Comparison of ENCODE assay signal across 2 worm cellular contexts in the genomic region with DNA sequence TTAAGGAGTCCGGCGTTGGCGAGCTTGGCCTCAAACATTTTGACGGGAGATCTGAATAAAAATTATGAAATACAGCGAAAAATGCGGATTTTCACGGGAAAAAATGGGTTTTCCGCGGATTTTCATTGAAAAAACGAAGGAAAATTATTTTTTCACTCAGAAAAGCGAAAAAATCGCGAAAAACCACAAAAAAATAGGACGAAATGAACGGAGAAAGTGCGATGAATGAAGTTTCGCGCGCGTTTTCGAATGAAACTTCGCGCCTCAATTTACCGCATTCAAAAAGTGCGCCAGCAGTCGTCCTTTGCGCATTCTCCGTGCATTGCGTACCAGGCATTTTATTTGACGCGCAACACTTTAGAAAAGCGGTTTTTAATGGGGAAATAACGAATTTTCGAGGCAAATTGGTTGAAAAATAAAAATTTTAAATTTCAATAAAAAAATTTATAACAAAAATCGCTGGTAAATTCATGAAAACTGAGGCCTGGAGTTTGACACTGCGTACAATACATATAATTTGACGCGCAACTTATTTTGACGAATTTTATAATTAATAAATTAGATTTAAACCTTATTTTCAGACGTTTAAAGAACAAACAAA.
TF ChIP-seq lines count a peak whose summit lies in the region.

Gene pcn-1 (minus strand): TSS at position 51 of the 601 bp plus-strand sequence.

TF ChIP-seq in whole organism, L1 larva, 84 proteins besides CTCF, POLR2A, EP300 and RAD21 (continued from another document):
- TF ChIP-seq dpl-1 (GFP tag; optimal IDR thresholded peaks at IDR 0.05; lab: Kevin White, UChicago): peak; percentile 99
- no peak for TF ChIP-seq nhr-28 (tag; optimal IDR thresholded peaks at IDR 0.05; lab: Kevin White, UChicago)
- TF ChIP-seq ceh-82 (tag; optimal IDR thresholded peaks at IDR 0.05; lab: Kevin White, UChicago): peak; percentile 93 to 95 (median 93)
- TF ChIP-seq unc-30 (tag; optimal IDR thresholded peaks at IDR 0.05; lab: Kevin White, UChicago): no peak
- TF ChIP-seq nhr-85 (tag; lab: Kevin White, UChicago): peak; percentile 99
- TF ChIP-seq grh-1 (GFP tag; IDR thresholded peaks at IDR 0.05; lab: Robert Waterston, UW): peak; percentile 96
- TF ChIP-seq isw-1 (GFP tag; IDR thresholded peaks at IDR 0.05; lab: Robert Waterston, UW): peak; percentile 98
- TF ChIP-seq C16A3.4 (tag; optimal IDR thresholded peaks at IDR 0.05; lab: Kevin White, UChicago): peak; percentile 91
- no peak for TF ChIP-seq ces-1 (GFP tag; optimal IDR thresholded peaks at IDR 0.05; lab: Kevin White, UChicago)
- TF ChIP-seq snpc-4 (tag; optimal IDR thresholded peaks at IDR 0.05; lab: Kevin White, UChicago): peak; percentile 92
- no peak for TF ChIP-seq hlh-17 (GFP tag; optimal IDR thresholded peaks at IDR 0.05; lab: Kevin White, UChicago; ENCODE audit: borderline replicate concordance)
- peak; percentile 99 for TF ChIP-seq tbx-2 (tag; optimal IDR thresholded peaks at IDR 0.05; lab: Kevin White, UChicago)
- peak; percentile 98 for TF ChIP-seq lin-35 (GFP tag; optimal IDR thresholded peaks at IDR 0.05; lab: Kevin White, UChicago)
- TF ChIP-seq lin-13 (GFP tag; optimal IDR thresholded peaks at IDR 0.05; lab: Kevin White, UChicago): peak; percentile 92
- peak; percentile 94 for TF ChIP-seq zip-4 (GFP tag; optimal IDR thresholded peaks at IDR 0.05; lab: Kevin White, UChicago)
- TF ChIP-seq ama-1 (optimal IDR thresholded peaks at IDR 0.05; lab: Kevin White, UChicago): no peak
- TF ChIP-seq mep-1 (tag; optimal IDR thresholded peaks at IDR 0.05; lab: Kevin White, UChicago): peak; percentile 99
- TF ChIP-seq zag-1 (tag; optimal IDR thresholded peaks at IDR 0.05; lab: Kevin White, UChicago): peak; percentile 12
- TF ChIP-seq alr-1 (tag; optimal IDR thresholded peaks at IDR 0.05; lab: Kevin White, UChicago; ENCODE audit: borderline replicate concordance): no peak
- peak; percentile 97 for TF ChIP-seq nhr-20 (tag; optimal IDR thresholded peaks at IDR 0.05; lab: Kevin White, UChicago)
- peak; percentile 91 for TF ChIP-seq fkh-4 (tag; optimal IDR thresholded peaks at IDR 0.05; lab: Kevin White, UChicago; ENCODE audit: borderline replicate concordance)
- TF ChIP-seq nhr-47 (tag; optimal IDR thresholded peaks at IDR 0.05; lab: Kevin White, UChicago): peak; percentile 99
- peak; percentile 75 for TF ChIP-seq ztf-4 (tag; optimal IDR thresholded peaks at IDR 0.05; lab: Kevin White, UChicago)
- peak; percentile 93 for TF ChIP-seq unc-98 (GFP tag; IDR thresholded peaks at IDR 0.05; lab: Robert Waterston, UW)
- peak; percentile 77 for TF ChIP-seq blmp-1 (tag; optimal IDR thresholded peaks at IDR 0.05; lab: Kevin White, UChicago)
- peak; percentile 99 for TF ChIP-seq nhr-71 (tag; optimal IDR thresholded peaks at IDR 0.05; lab: Kevin White, UChicago)
- TF ChIP-seq ceh-8 (GFP tag; optimal IDR thresholded peaks at IDR 0.05; lab: Kevin White, UChicago): peak; percentile 95
- peak; percentile 96 for TF ChIP-seq mab-9 (GFP tag; IDR thresholded peaks at IDR 0.05; lab: Robert Waterston, UW)
TF ChIP-seq in whole organism, L1 larva: peak in this region for 69.

TF ChIP-seq in whole organism, young adult, 124 proteins besides CTCF, POLR2A, EP300 and RAD21 (continued from another document):
- TF ChIP-seq nhr-27 (tag; optimal IDR thresholded peaks at IDR 0.05; lab: Kevin White, UChicago) (peak; percentile 2), hmg-1.2 (GFP tag; IDR thresholded peaks at IDR 0.05; lab: Robert Waterston, UW) (peak; percentile 85), B0035.1 (tag; optimal IDR thresholded peaks at IDR 0.05; lab: Kevin White, UChicago) (peak; percentile 85), K12H6.12 (tag; optimal IDR thresholded peaks at IDR 0.05; lab: Kevin White, UChicago) (peak; percentile 83), lsl-1 (GFP tag; optimal IDR thresholded peaks at IDR 0.05; lab: Kevin White, UChicago) (peak; percentile 92), F52B5.7 (tag; optimal IDR thresholded peaks at IDR 0.05; lab: Kevin White, UChicago) (peak; percentile 24), ets-4 (GFP tag; optimal IDR thresholded peaks at IDR 0.05; lab: Kevin White, UChicago) (no peak), ztf-18 (tag; optimal IDR thresholded peaks at IDR 0.05; lab: Kevin White, UChicago) (peak; percentile 100), F57A8.1 (GFP tag; optimal IDR thresholded peaks at IDR 0.05; lab: Kevin White, UChicago) (no peak), ceh-91 (GFP tag; IDR thresholded peaks at IDR 0.05; lab: Robert Waterston, UW) (peak; percentile 96), zim-3 (tag; optimal IDR thresholded peaks at IDR 0.05; lab: Kevin White, UChicago) (no peak), attf-3 (GFP tag; conservative IDR thresholded peaks at IDR 0.05; lab: Robert Waterston, UW) (peak; percentile 78), attf-5 (GFP tag; optimal IDR thresholded peaks at IDR 0.05; lab: Kevin White, UChicago) (peak; percentile 97), Y95B8A.8 (GFP tag; IDR thresholded peaks at IDR 0.05; lab: Robert Waterston, UW) (peak; percentile 92), hsf-1 (GFP tag; IDR thresholded peaks at IDR 0.05; lab: Robert Waterston, UW) (peak; percentile 91), egrh-3 (GFP tag; IDR thresholded peaks at IDR 0.05; lab: Robert Waterston, UW) (peak; percentile 38; the same call in 1 of the 2 replicates), nhr-179 (tag; optimal IDR thresholded peaks at IDR 0.05; lab: Kevin White, UChicago) (no peak), xnd-1 (tag; optimal IDR thresholded peaks at IDR 0.05; lab: Kevin White, UChicago) (peak; percentile 98), unc-62 (GFP tag; optimal IDR thresholded peaks at IDR 0.05; lab: Kevin White, UChicago) (no peak), madf-10 (tag; optimal IDR thresholded peaks at IDR 0.05; lab: Kevin White, UChicago) (peak; percentile 86), F33H1.4 (GFP tag; IDR thresholded peaks at IDR 0.05; lab: Robert Waterston, UW) (peak; percentile 84), aptf-3 (GFP tag; IDR thresholded peaks at IDR 0.05; lab: Robert Waterston, UW) (0 out of 2 replicates have a peak, but pooled peaks have one; percentile 36), madf-6 (GFP tag; IDR thresholded peaks at IDR 0.05; lab: Robert Waterston, UW) (peak; percentile 99), egl-44 (GFP tag; IDR thresholded peaks at IDR 0.05; lab: Robert Waterston, UW) (0 out of 2 replicates have a peak, but pooled peaks have one; percentile 37), sdz-38 (tag; optimal IDR thresholded peaks at IDR 0.05; lab: Kevin White, UChicago) (no peak), snpc-4 (GFP tag; optimal IDR thresholded peaks at IDR 0.05; lab: Kevin White, UChicago) (peak; percentile 54), snpc-4 (tag; optimal IDR thresholded peaks at IDR 0.05; lab: Kevin White, UChicago) (peak; percentile 38 to 89 (median 78)), aptf-2 (GFP tag; conservative IDR thresholded peaks at IDR 0.05; lab: Robert Waterston, UW) (peak; percentile 75; the same call in 1 of the 2 replicates), pbrm-1 (GFP tag; IDR thresholded peaks at IDR 0.05; lab: Robert Waterston, UW) (peak; percentile 97), Y53F4B.3 (GFP tag; IDR thresholded peaks at IDR 0.05; lab: Robert Waterston, UW) (no peak)
